Fruit fly (Drosophila melanogaster) whole organism, wandering third instar larva: ENCODE data around the gene Col4a1.

ENCODE experiments used
- Hr83 ChIP-seq: fragments of 200-300 bp; sonication (Bioruptor generic); optimal IDR thresholded peaks from 2 replicates; lab custom pipeline; 2016; ENCODE audit warnings: missing biosample characterization, mild to moderate bottlenecking, missing genetic modification characterization, moderate library complexity; ENCODE audit not compliant: poor library complexity, severe bottlenecking
- br ChIP-seq: fragments of 200-800 bp; sonication (Bioruptor generic); optimal IDR thresholded peaks from 2 replicates; lab custom pipeline; 2016; ENCODE audit warnings: missing biosample characterization, missing genetic modification characterization
- pan ChIP-seq: fragments of >200 bp; optimal IDR thresholded peaks from 2 replicates; lab custom pipeline; 2017

DNA sequence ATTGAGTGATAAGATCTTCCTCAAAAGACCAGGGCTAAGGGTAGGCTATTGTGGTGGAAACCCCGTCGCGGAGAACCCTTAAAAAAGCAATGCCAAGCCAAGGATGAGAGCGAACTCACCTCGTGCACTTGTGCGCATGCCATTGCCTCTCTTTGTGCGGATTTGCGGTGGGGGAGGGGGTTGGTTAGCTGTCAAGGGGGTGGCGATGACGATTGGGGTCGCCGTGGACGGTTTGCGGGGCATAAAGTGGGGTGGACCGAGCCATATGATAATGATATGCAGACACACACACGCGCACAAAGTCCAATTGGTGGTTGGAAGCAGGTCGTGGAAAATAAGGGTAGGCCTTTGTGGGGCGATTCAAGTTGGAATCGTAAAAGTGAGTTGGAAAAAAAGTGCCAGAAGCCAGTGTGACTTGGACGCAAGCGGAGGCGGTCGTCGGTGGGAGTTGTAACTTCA, 8.0 kb downstream of the Col4a1 start, which contains the start of the genes CG14042 and SP555:
- TF ChIP-seq br (GFP tag; lab: Kevin White, UChicago), result no peak
- TF ChIP-seq Hr83 (GFP tag; lab: Kevin White, UChicago), result no peak
- TF ChIP-seq pan (lab: Kevin White, UChicago), result no peak
